Worm (Caenorhabditis elegans) whole organism, L3 larva: Measurements from ENCODE around the gene ZK1290.13.

ENCODE experiments used
- ZK546.5 ChIP-seq: sonication (generic microtip); optimal IDR thresholded peaks from 2 replicates; lab custom pipeline; 2017; ENCODE audit warnings: missing biosample characterization, missing genetic modification characterization
- ama-1 ChIP-seq: fragments of 150-350 bp; optimal IDR thresholded peaks from 2 replicates; lab custom pipeline; 2018
- lin-39 ChIP-seq: fragments of 150-350 bp; optimal IDR thresholded peaks from 2 replicates; lab custom pipeline; 2018; ENCODE audit warnings: missing biosample characterization, missing genetic modification reagents, missing genetic modification characterization
- snpc-4 ChIP-seq: fragments of 150-350 bp; optimal IDR thresholded peaks from 2 replicates; lab custom pipeline; 2014; ENCODE audit warnings: missing biosample characterization, missing genetic modification characterization
- unc-62 ChIP-seq: fragments of 150-350 bp; sonication (generic microtip); optimal IDR thresholded peaks from 4 replicates; lab custom pipeline; 2014; ENCODE audit warnings: missing biosample characterization, missing genetic modification reagents, missing genetic modification characterization
- ztf-4 ChIP-seq: fragments of 150-350 bp; optimal IDR thresholded peaks from 2 replicates; lab custom pipeline; 2014; ENCODE audit warnings: missing biosample characterization, missing genetic modification characterization

DNA sequence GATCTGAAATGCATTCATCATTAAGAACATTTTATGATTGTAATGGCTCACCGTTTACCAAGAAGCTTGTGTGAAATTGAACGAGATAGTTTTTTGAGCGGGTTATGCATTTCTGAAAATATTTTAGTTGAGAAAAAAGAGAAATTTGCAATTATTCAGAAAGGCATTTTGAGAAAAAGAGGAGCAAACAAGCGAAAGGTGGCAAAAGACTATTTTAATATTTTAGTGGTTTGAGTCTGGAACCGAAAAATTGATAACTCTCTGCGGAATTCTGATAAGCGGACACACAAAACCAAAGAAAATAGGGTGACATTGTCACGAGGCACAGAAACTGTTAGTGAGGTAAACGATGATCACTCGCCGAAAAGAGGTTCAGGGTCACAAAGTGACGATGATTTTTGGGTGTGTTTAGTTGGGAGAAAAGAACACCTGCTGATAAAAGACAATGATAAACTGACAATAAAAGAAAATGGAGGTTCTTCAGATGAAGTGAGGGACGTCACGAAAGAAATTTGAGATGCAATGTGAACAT, 20.0 kb downstream of the ZK1290.13 start:
- TF ChIP-seq snpc-4 (no peak), ztf-4 (tag; lab: Kevin White, UChicago) (no peak), lin-39 (no peak), ama-1 (lab: Kevin White, UChicago) (no peak), unc-62 (GFP tag; lab: Kevin White, UChicago) (no peak), ZK546.5 (tag; lab: Kevin White, UChicago) (no peak)
